Fruit fly (Drosophila melanogaster): ENCODE data around the gene mbo.

The mbo gene

dm6 chr3R:12626674-12627382 lies 52.0 kb downstream of the mbo start (continued):
- TF ChIP-seq Doc3 (GFP tag; IDR thresholded peaks at IDR 0.05; ENCODE audit: partially characterized antibody): no peak
- peak; percentile 11 for TF ChIP-seq gro (GFP tag; optimal IDR thresholded peaks at IDR 0.05)
- no peak for TF ChIP-seq Hand (GFP tag; optimal IDR thresholded peaks at IDR 0.05)
- TF ChIP-seq CG6654 (GFP tag; optimal IDR thresholded peaks at IDR 0.05): no peak
- TF ChIP-seq abd-A (tag; optimal IDR thresholded peaks at IDR 0.05): peak; percentile 17
- TF ChIP-seq cg (GFP tag; optimal IDR thresholded peaks at IDR 0.05): peak; percentile 37
- no peak for TF ChIP-seq ATbp (GFP tag; optimal IDR thresholded peaks at IDR 0.05)
- peak; percentile 46 for TF ChIP-seq kni (GFP tag; optimal IDR thresholded peaks at IDR 0.05)
- TF ChIP-seq eyg (GFP tag; optimal IDR thresholded peaks at IDR 0.05): no peak
- TF ChIP-seq cas (GFP tag; IDR thresholded peaks at IDR 0.05): no peak
- no peak for TF ChIP-seq CG3163 (GFP tag; optimal IDR thresholded peaks at IDR 0.05)
- TF ChIP-seq TFAM (GFP tag; optimal IDR thresholded peaks at IDR 0.05): no peak
- no peak for TF ChIP-seq Atf3 (GFP tag; optimal IDR thresholded peaks at IDR 0.05)
- no peak for TF ChIP-seq tin (GFP tag; optimal IDR thresholded peaks at IDR 0.05)
- no peak for TF ChIP-seq nmo (GFP tag; optimal IDR thresholded peaks at IDR 0.05)
- no peak for TF ChIP-seq Oli (tag; optimal IDR thresholded peaks at IDR 0.05)
- no peak for TF ChIP-seq CG17802 (tag; optimal IDR thresholded peaks at IDR 0.05)
- TF ChIP-seq NFAT (GFP tag; IDR thresholded peaks at IDR 0.05): no peak
- TF ChIP-seq CG6689 (GFP tag; IDR thresholded peaks at IDR 0.05): no peak
- TF ChIP-seq row (GFP tag; IDR thresholded peaks at IDR 0.05): no peak
- peak; percentile 89 for TF ChIP-seq Elba2 (GFP tag; optimal IDR thresholded peaks at IDR 0.05)
- peak in 1 of 2 experiments; percentile 73 for TF ChIP-seq tll (GFP tag; optimal IDR thresholded peaks at IDR 0.05)
- no peak for TF ChIP-seq ab (GFP tag; optimal IDR thresholded peaks at IDR 0.05)
- no peak for TF ChIP-seq pita (GFP tag; optimal IDR thresholded peaks at IDR 0.05)
- no peak for TF ChIP-seq CG11085 (GFP tag; IDR thresholded peaks at IDR 0.05)
- no peak for TF ChIP-seq CG3281 (GFP tag; optimal IDR thresholded peaks at IDR 0.05)
- no peak for TF ChIP-seq hkb (optimal IDR thresholded peaks at IDR 0.05)
- no peak for TF ChIP-seq hkb (GFP tag; IDR thresholded peaks at IDR 0.05)
- no peak for TF ChIP-seq CG12942 (GFP tag; optimal IDR thresholded peaks at IDR 0.05)
- TF ChIP-seq pros (GFP tag; optimal IDR thresholded peaks at IDR 0.05): peak; percentile 61
- peak; percentile 7 for TF ChIP-seq twi (tag; optimal IDR thresholded peaks at IDR 0.05)
- no peak for TF ChIP-seq Myb (GFP tag; optimal IDR thresholded peaks at IDR 0.05)
- TF ChIP-seq cwo (GFP tag; optimal IDR thresholded peaks at IDR 0.05): no peak
- no peak for TF ChIP-seq CG15601 (tag; optimal IDR thresholded peaks at IDR 0.05)
- no peak for TF ChIP-seq sima (GFP tag; optimal IDR thresholded peaks at IDR 0.05)
- TF ChIP-seq so (GFP tag; IDR thresholded peaks at IDR 0.05): no peak
- TF ChIP-seq ash1 (GFP tag; optimal IDR thresholded peaks at IDR 0.05): no peak
- no peak for TF ChIP-seq CG1529 (GFP tag; optimal IDR thresholded peaks at IDR 0.05)
- TF ChIP-seq CG9932 (GFP tag; IDR thresholded peaks at IDR 0.05): no peak
- no peak for TF ChIP-seq jumu (GFP tag; optimal IDR thresholded peaks at IDR 0.05)
- no peak for TF ChIP-seq bcd (GFP tag; optimal IDR thresholded peaks at IDR 0.05)
- TF ChIP-seq ara (GFP tag; IDR thresholded peaks at IDR 0.05): no peak
- TF ChIP-seq Ravus (GFP tag; IDR thresholded peaks at IDR 0.05): no peak
- TF ChIP-seq Asciz (GFP tag; optimal IDR thresholded peaks at IDR 0.05): peak; percentile 15
- TF ChIP-seq tx (GFP tag; optimal IDR thresholded peaks at IDR 0.05): no peak
- TF ChIP-seq slp2 (GFP tag; optimal IDR thresholded peaks at IDR 0.05): no peak
- no peak for TF ChIP-seq sr (GFP tag; IDR thresholded peaks at IDR 0.05)
- no peak for TF ChIP-seq Hsf (GFP tag; optimal IDR thresholded peaks at IDR 0.05)
- TF ChIP-seq Pdp1 (GFP tag; optimal IDR thresholded peaks at IDR 0.05): peak in 1 of 2 experiments; percentile 67
- TF ChIP-seq gcm (GFP tag; optimal IDR thresholded peaks at IDR 0.05): no peak
- TF ChIP-seq fd3F (GFP tag; optimal IDR thresholded peaks at IDR 0.05): no peak
